Worm (Caenorhabditis elegans) whole organism, L4 larva: Measurements from ENCODE around the gene psa-3.

Experiments used
- F26F4.8 ChIP-seq: fragments of 200-800 bp; sonication (Bioruptor generic); conservative IDR thresholded peaks from 2 replicates; pipeline ENCODE4 v1.3.6; 2022; ENCODE audit warnings: missing genetic modification characterization, missing compliant biosample characterization
- F37D6.2 ChIP-seq: sonication (generic microtip); optimal IDR thresholded peaks from 2 replicates; lab custom pipeline; 2016; ENCODE audit warnings: mild to moderate bottlenecking, missing genetic modification characterization, missing compliant biosample characterization
- F49E8.2 ChIP-seq: sonication (generic microtip); optimal IDR thresholded peaks from 2 replicates; lab custom pipeline; 2016; ENCODE audit warnings: missing compliant biosample characterization, mild to moderate bottlenecking, missing genetic modification characterization, borderline replicate concordance
- Y5F2A.4 ChIP-seq: fragments of 200-800 bp; sonication (Bioruptor generic); optimal IDR thresholded peaks from 2 replicates; lab custom pipeline; 2018; ENCODE audit warnings: mild to moderate bottlenecking, missing genetic modification characterization, missing compliant biosample characterization
- ZK337.2 ChIP-seq: fragments of 200-800 bp; sonication (Bioruptor generic); IDR thresholded peaks from 2 replicates; pipeline ENCODE4 v1.3.6; 2022; ENCODE audit warnings: missing genetic modification reagents, missing genetic modification characterization, missing compliant biosample characterization
- aha-1 ChIP-seq: fragments of 150-350 bp; peaks from one replicate; lab custom pipeline; 2014; ENCODE audit warnings: missing biosample characterization, missing genetic modification characterization
- ceh-20 ChIP-seq: fragments of 200-800 bp; sonication (Bioruptor generic); IDR thresholded peaks from 2 replicates; pipeline ENCODE4 v1.3.6; 2022; ENCODE audit warnings: missing genetic modification reagents, missing genetic modification characterization, missing compliant biosample characterization
- ceh-28 ChIP-seq: fragments of 150-350 bp; optimal IDR thresholded peaks from 2 replicates; lab custom pipeline; 2014; ENCODE audit warnings: missing biosample characterization, missing genetic modification reagents, missing genetic modification characterization
- ceh-62 ChIP-seq: sonication (generic microtip); optimal IDR thresholded peaks from 2 replicates; lab custom pipeline; 2017; ENCODE audit warnings: missing biosample characterization, missing genetic modification characterization
- ceh-82 ChIP-seq: sonication (generic microtip); optimal IDR thresholded peaks from 2 replicates; lab custom pipeline; 2017; ENCODE audit warnings: missing biosample characterization, missing genetic modification characterization
- ces-1 ChIP-seq: fragments of 150-350 bp; sonication (generic microtip); optimal IDR thresholded peaks from 4 replicates; lab custom pipeline; 2014; ENCODE audit warnings: missing biosample characterization, missing genetic modification reagents, missing genetic modification characterization
- ctbp-1 ChIP-seq: fragments of 200-800 bp; sonication (Bioruptor generic); IDR thresholded peaks from 2 replicates; pipeline ENCODE4 v1.3.6; 2022; ENCODE audit warnings: missing genetic modification reagents, missing genetic modification characterization, missing compliant biosample characterization
- daf-12 ChIP-seq: fragments of 150-350 bp; optimal IDR thresholded peaks from 2 replicates; lab custom pipeline; 2014; ENCODE audit warnings: missing biosample characterization, missing genetic modification reagents, missing genetic modification characterization
- daf-19 ChIP-seq: fragments of 200-800 bp; sonication (Bioruptor generic); conservative IDR thresholded peaks from 2 replicates; pipeline ENCODE4 v1.3.6; 2022; ENCODE audit warnings: missing genetic modification characterization, missing compliant biosample characterization
- dmd-6 ChIP-seq: fragments of 200-800 bp; sonication (Bioruptor generic); IDR thresholded peaks from 2 replicates; pipeline ENCODE4 v1.3.6; 2022; ENCODE audit warnings: missing genetic modification reagents, missing genetic modification characterization, missing compliant biosample characterization
- dmd-8 ChIP-seq: fragments of 200-800 bp; sonication (Bioruptor generic); IDR thresholded peaks from 2 replicates; pipeline ENCODE4 v1.3.6; 2022; ENCODE audit warnings: missing genetic modification characterization, missing compliant biosample characterization
- duxl-1 ChIP-seq: sonication (generic microtip); optimal IDR thresholded peaks from 2 replicates; lab custom pipeline; 2016; ENCODE audit warnings: mild to moderate bottlenecking, missing genetic modification characterization, moderate library complexity, missing compliant biosample characterization; ENCODE audit not compliant: poor library complexity
- fkh-10 ChIP-seq: fragments of 150-350 bp; optimal IDR thresholded peaks from 2 replicates; lab custom pipeline; 2014; ENCODE audit warnings: missing biosample characterization, missing genetic modification reagents, missing genetic modification characterization
- hif-1 ChIP-seq, 2 experiments: sonication (generic microtip); optimal IDR thresholded peaks; 2 replicates each; lab custom pipeline; 2016 to 2017; ENCODE audit warnings: missing compliant biosample characterization in 2 of 2, missing genetic modification characterization in 2 of 2, missing genetic modification reagents in 2 of 2, missing genotype in 2 of 2, mild to moderate bottlenecking in 1 of 2
- hlh-11 ChIP-seq: fragments of 200-800 bp; sonication (Bioruptor generic); optimal IDR thresholded peaks from 2 replicates; lab custom pipeline; 2018; ENCODE audit warnings: mild to moderate bottlenecking, missing genetic modification characterization, missing compliant biosample characterization
- hlh-30 ChIP-seq: sonication (generic microtip); optimal IDR thresholded peaks from 2 replicates; lab custom pipeline; 2017; ENCODE audit warnings: antibody characterized with exemption, mild to moderate bottlenecking, missing genetic modification characterization, missing compliant biosample characterization; ENCODE audit not compliant: insufficient read depth
- hmg-1.1 ChIP-seq: fragments of 200-800 bp; sonication (Bioruptor generic); IDR thresholded peaks from 2 replicates; pipeline ENCODE4 v1.3.6; 2022; ENCODE audit warnings: missing genetic modification reagents, missing genetic modification characterization, missing compliant biosample characterization
- jun-1 ChIP-seq: fragments of 150-350 bp; optimal IDR thresholded peaks from 2 replicates; lab custom pipeline; 2014; ENCODE audit warnings: missing biosample characterization, missing genetic modification reagents, missing genetic modification characterization
- lim-7 ChIP-seq: fragments of 200-800 bp; sonication (Bioruptor generic); IDR thresholded peaks from 2 replicates; pipeline ENCODE4 v1.3.6; 2022; ENCODE audit warnings: missing genetic modification characterization, missing compliant biosample characterization
- lin-1 ChIP-seq: fragments of 200-800 bp; sonication (Bioruptor generic); IDR thresholded peaks from 2 replicates; pipeline ENCODE4 v1.3.6; 2022; ENCODE audit warnings: missing genetic modification reagents, missing genetic modification characterization, missing compliant biosample characterization
- lin-39 ChIP-seq: fragments of 150-350 bp; optimal IDR thresholded peaks from 2 replicates; lab custom pipeline; 2014; ENCODE audit warnings: missing biosample characterization, missing genetic modification reagents, missing genetic modification characterization
- lsy-2 ChIP-seq, 2 experiments: fragments of 150-350 bp in 1 of 2; sonication (generic microtip) in 1 of 2; optimal IDR thresholded peaks; 2 replicates each; lab custom pipeline; 2014 to 2017; ENCODE audit warnings: missing biosample characterization in 2 of 2, missing genetic modification characterization in 2 of 2
- madf-5 ChIP-seq, 2 experiments: fragments of 200-800 bp; sonication (Bioruptor generic); IDR thresholded peaks; 2 replicates each; pipeline ENCODE4 v1.3.6; 2022; ENCODE audit warnings: missing compliant biosample characterization in 2 of 2, missing genetic modification characterization in 2 of 2
- mdl-1 ChIP-seq, 2 experiments: fragments of 150-350 bp in 1 of 2; sonication (generic microtip) in 1 of 2; optimal IDR thresholded peaks; 2 replicates each; lab custom pipeline; 2014 to 2017; ENCODE audit warnings: missing biosample characterization in 2 of 2, missing genetic modification characterization in 2 of 2
- mdt-29 ChIP-seq: fragments of 200-800 bp; sonication (Bioruptor generic); IDR thresholded peaks from 2 replicates; pipeline ENCODE4 v1.3.6; 2022; ENCODE audit warnings: missing genetic modification reagents, missing genetic modification characterization, missing compliant biosample characterization
- mep-1 ChIP-seq: fragments of 150-350 bp; sonication (generic microtip); optimal IDR thresholded peaks from 3 replicates; lab custom pipeline; 2014; ENCODE audit warnings: missing biosample characterization, missing genetic modification characterization
- mxl-2 ChIP-seq: fragments of 200-800 bp; sonication (Bioruptor generic); conservative IDR thresholded peaks from 2 replicates; pipeline ENCODE4 v1.3.6; 2022; ENCODE audit warnings: missing genetic modification reagents, missing genetic modification characterization, missing compliant biosample characterization
- nhr-10 ChIP-seq: fragments of 150-350 bp; optimal IDR thresholded peaks from 2 replicates; lab custom pipeline; 2014; ENCODE audit warnings: missing biosample characterization, missing genetic modification characterization
- nhr-111 ChIP-seq: fragments of 200-800 bp; sonication (Bioruptor generic); optimal IDR thresholded peaks from 2 replicates; lab custom pipeline; 2018; ENCODE audit warnings: mild to moderate bottlenecking, missing genetic modification characterization, missing compliant biosample characterization
- nhr-28 ChIP-seq: fragments of 150-350 bp; optimal IDR thresholded peaks from 2 replicates; lab custom pipeline; 2014; ENCODE audit warnings: missing biosample characterization, missing genetic modification characterization
- nhr-41 ChIP-seq: fragments of 200-800 bp; sonication (Bioruptor generic); IDR thresholded peaks from 2 replicates; pipeline ENCODE4 v1.3.6; 2022; ENCODE audit warnings: missing genetic modification reagents, missing genetic modification characterization, missing compliant biosample characterization
- php-3 ChIP-seq: fragments of 200-800 bp; sonication (Bioruptor generic); IDR thresholded peaks from 2 replicates; pipeline ENCODE4 v1.3.6; 2022; ENCODE audit warnings: missing genetic modification reagents, missing genetic modification characterization, missing compliant biosample characterization
- rbr-2 ChIP-seq: sonication (generic microtip); optimal IDR thresholded peaks from 2 replicates; lab custom pipeline; 2016; ENCODE audit warnings: missing genotype, missing genetic modification characterization, missing compliant biosample characterization
- set-16 ChIP-seq: fragments of 200-800 bp; sonication (Bioruptor generic); IDR thresholded peaks from 2 replicates; pipeline ENCODE4 v1.3.6; 2022; ENCODE audit warnings: missing genetic modification reagents, missing genetic modification characterization, missing compliant biosample characterization
- snpc-1.2 ChIP-seq: fragments of 200-800 bp; sonication (Bioruptor generic); IDR thresholded peaks from 2 replicates; pipeline ENCODE4 v1.3.6; 2022; ENCODE audit warnings: missing genetic modification reagents, missing genetic modification characterization, missing compliant biosample characterization
- snpc-4 ChIP-seq: fragments of 150-350 bp; optimal IDR thresholded peaks from 2 replicates; lab custom pipeline; 2014; ENCODE audit warnings: missing biosample characterization, missing genetic modification characterization
- tra-1 ChIP-seq: fragments of 200-800 bp; sonication (Bioruptor generic); IDR thresholded peaks from 2 replicates; pipeline ENCODE4 v1.3.6; 2022; ENCODE audit warnings: missing genetic modification reagents, missing genetic modification characterization, missing compliant biosample characterization
- unc-130 ChIP-seq: sonication (generic microtip); optimal IDR thresholded peaks from 2 replicates; lab custom pipeline; 2016; ENCODE audit warnings: missing genetic modification reagents, missing genetic modification characterization, missing compliant biosample characterization
- unc-62 ChIP-seq, 3 experiments: fragments of 150-350 bp in 1 of 3; sonication (generic microtip); optimal IDR thresholded peaks in 2 of 3; peaks in 1 of 3; 1 replicate in 1 of 3; 2 replicates in 2 of 3; lab custom pipeline; 2014 to 2017; ENCODE audit warnings: missing biosample characterization in 3 of 3, missing genetic modification characterization in 3 of 3, missing genetic modification reagents in 3 of 3, missing genotype in 1 of 3
- zfp-2 ChIP-seq: sonication (generic microtip); optimal IDR thresholded peaks from 2 replicates; lab custom pipeline; 2016; ENCODE audit warnings: mild to moderate bottlenecking, missing genetic modification characterization, missing compliant biosample characterization

The psa-3 gene

ce11 chrX:15384090-15384624 is 23.6 kb upstream of the psa-3 start:
- TF ChIP-seq dmd-8 (GFP tag; lab: Robert Waterston, UW) = no peak
- TF ChIP-seq Y5F2A.4 (GFP tag; lab: Kevin White, UChicago) = no peak
- TF ChIP-seq mdl-1 (tag; optimal IDR thresholded peaks at IDR 0.05; lab: Kevin White, UChicago) = peak in 1 of 2 experiments; percentile 12
- TF ChIP-seq ceh-82 (tag; lab: Kevin White, UChicago) = no peak
- TF ChIP-seq nhr-41 = no peak
- TF ChIP-seq aha-1 (tag; lab: Kevin White, UChicago) = no peak
- peak; percentile 48 for TF ChIP-seq hlh-30 (tag; lab: Kevin White, UChicago)
- peak in 1 of 2 experiments; percentile 92 for TF ChIP-seq unc-62 (GFP tag; optimal IDR thresholded peaks at IDR 0.05 in 1 of 2; lab: Kevin White, UChicago)
- TF ChIP-seq unc-62 (tag; optimal IDR thresholded peaks at IDR 0.05; lab: Kevin White, UChicago) = no peak
- TF ChIP-seq nhr-28 (tag; lab: Kevin White, UChicago) = peak; percentile 5

- 0 out of 2 replicates have a peak, but pooled peaks have one; percentile 17 for TF ChIP-seq mdt-29 (GFP tag; lab: Robert Waterston, UW)
- 0 out of 4 replicates have a peak, but pooled peaks of 1 of the 2 experiments have one; percentile 58 for TF ChIP-seq madf-5 (GFP tag; IDR thresholded peaks at IDR 0.05; lab: Robert Waterston, UW)
- TF ChIP-seq hif-1 (tag; optimal IDR thresholded peaks at IDR 0.05; lab: Kevin White, UChicago) = no peak
Measured at ce11 chrX:15385379-15385778, 22.4 kb upstream of the psa-3 start.

ce11 chrX:15385807-15386349 is 21.9 kb upstream of the psa-3 start:
- TF ChIP-seq dmd-6 (GFP tag; lab: Robert Waterston, UW) (peak; percentile 45), daf-12 (tag; lab: Kevin White, UChicago) (no peak), hmg-1.1 (GFP tag; lab: Robert Waterston, UW) (peak; percentile 69), unc-130 (GFP tag; lab: Kevin White, UChicago) (no peak), nhr-10 (tag; lab: Kevin White, UChicago) (no peak), lsy-2 (tag; optimal IDR thresholded peaks at IDR 0.05; lab: Kevin White, UChicago) (peak; percentile 36 to 62), set-16 (GFP tag; lab: Robert Waterston, UW) (no peak), snpc-1.2 (no peak), mep-1 (tag; lab: Kevin White, UChicago) (peak; percentile 45), hlh-30 (tag; lab: Kevin White, UChicago) (peak; percentile 20), daf-19 (no peak), hif-1 (tag; optimal IDR thresholded peaks at IDR 0.05; lab: Kevin White, UChicago) (peak in 1 of 2 experiments; percentile 20), mxl-2 (GFP tag; lab: Robert Waterston, UW) (no peak), jun-1 (tag; lab: Kevin White, UChicago) (no peak), duxl-1 (tag; lab: Kevin White, UChicago) (no peak), nhr-111 (GFP tag; lab: Kevin White, UChicago) (no peak), F49E8.2 (no peak), hlh-11 (tag; lab: Kevin White, UChicago) (peak; percentile 20), ZK337.2 (0 out of 2 replicates have a peak, but pooled peaks have one; percentile 5), zfp-2 (tag; lab: Kevin White, UChicago) (no peak), ceh-28 (no peak), fkh-10 (peak; percentile 87), tra-1 (0 out of 2 replicates have a peak, but pooled peaks have one; percentile 30), lin-39 (no peak), F26F4.8 (GFP tag; lab: Robert Waterston, UW) (no peak), php-3 (no peak), rbr-2 (tag; lab: Kevin White, UChicago) (peak; percentile 75), mdl-1 (tag; optimal IDR thresholded peaks at IDR 0.05; lab: Kevin White, UChicago) (peak in 1 of 2 experiments; percentile 51), aha-1 (tag; lab: Kevin White, UChicago) (peak; percentile 96), ceh-62 (tag; lab: Kevin White, UChicago) (no peak), ctbp-1 (GFP tag; lab: Robert Waterston, UW) (peak; percentile 84), ceh-20 (GFP tag; lab: Robert Waterston, UW) (peak; percentile 68; the same call in 1 of the 2 replicates), snpc-4 (tag; lab: Kevin White, UChicago) (no peak), ces-1 (no peak), lim-7 (GFP tag; lab: Robert Waterston, UW) (no peak), lin-1 (GFP tag; lab: Robert Waterston, UW) (no peak), F37D6.2 (tag; lab: Kevin White, UChicago) (peak; percentile 46)
